Fruit fly (Drosophila melanogaster): Measurements from ENCODE around the gene PolA2.
A peak's percentile ranks its signal among the peaks of the same experiment; 100 is the strongest.

The PolA2 gene

dm6 chr3R:27288202-27289135, 49.5 kb downstream of the PolA2 start, which contains the start of the genes bigmax and Hmu (continued):
- TF ChIP-seq Usf (GFP tag; optimal IDR thresholded peaks at IDR 0.05) (peak; percentile 73), ro (GFP tag; IDR thresholded peaks at IDR 0.05) (peak; percentile 53), ham (GFP tag; IDR thresholded peaks at IDR 0.05) (no peak), Aef1 (GFP tag; IDR thresholded peaks at IDR 0.05) (peak; percentile 80), fd102C (GFP tag; optimal IDR thresholded peaks at IDR 0.05) (no peak), twi (tag; optimal IDR thresholded peaks at IDR 0.05) (peak; percentile 69), hb (GFP tag; IDR thresholded peaks at IDR 0.05; ENCODE audit: partially characterized antibody) (peak; percentile 85), caup (GFP tag; optimal IDR thresholded peaks at IDR 0.05; ENCODE audit: severe bottlenecking) (peak; percentile 81), eyg (GFP tag; optimal IDR thresholded peaks at IDR 0.05) (peak; percentile 81), az2 (GFP tag; optimal IDR thresholded peaks at IDR 0.05) (peak; percentile 77), corto (GFP tag; optimal IDR thresholded peaks at IDR 0.05) (no peak), CG6254 (GFP tag; optimal IDR thresholded peaks at IDR 0.05) (no peak), CG43689 (GFP tag; IDR thresholded peaks at IDR 0.05) (peak; percentile 42; the same call in 1 of the 2 replicates), danr (GFP tag; IDR thresholded peaks at IDR 0.05) (peak; percentile 48; the same call in 1 of the 2 replicates), vnd (GFP tag; IDR thresholded peaks at IDR 0.05; ENCODE audit: partially characterized antibody) (peak; percentile 88), Dll (GFP tag; IDR thresholded peaks at IDR 0.05; ENCODE audit: partially characterized antibody) (peak; percentile 98), CG4282 (GFP tag; optimal IDR thresholded peaks at IDR 0.05) (peak; percentile 78), fd64A (GFP tag; optimal IDR thresholded peaks at IDR 0.05) (no peak), ato (GFP tag; IDR thresholded peaks at IDR 0.05; ENCODE audit: partially characterized antibody) (peak; percentile 51; the same call in 1 of the 2 replicates), sima (GFP tag; optimal IDR thresholded peaks at IDR 0.05) (no peak), crc (GFP tag; optimal IDR thresholded peaks at IDR 0.05) (peak; percentile 88), mld (GFP tag; IDR thresholded peaks at IDR 0.05; ENCODE audit: partially characterized antibody) (peak; percentile 58; the same call in 1 of the 3 replicates), CG2116 (GFP tag; optimal IDR thresholded peaks at IDR 0.05) (peak; percentile 78), Lpt (GFP tag; optimal IDR thresholded peaks at IDR 0.05) (no peak), Oli (tag; optimal IDR thresholded peaks at IDR 0.05) (peak; percentile 68), crol (GFP tag; IDR thresholded peaks at IDR 0.05) (peak; percentile 87), Opbp (GFP tag; IDR thresholded peaks at IDR 0.05; ENCODE audit: partially characterized antibody) (peak; percentile 86), pita (GFP tag; optimal IDR thresholded peaks at IDR 0.05) (no peak), Dip3 (GFP tag; optimal IDR thresholded peaks at IDR 0.05) (peak; percentile 85), NC2β (GFP tag; optimal IDR thresholded peaks at IDR 0.05) (peak; percentile 83), Hr39 (optimal IDR thresholded peaks at IDR 0.05) (no peak), CG34422 (GFP tag; IDR thresholded peaks at IDR 0.05) (peak; percentile 91), CG3838 (GFP tag; optimal IDR thresholded peaks at IDR 0.05) (peak; percentile 69), CG18011 (GFP tag; optimal IDR thresholded peaks at IDR 0.05) (peak; percentile 54), CG31224 (GFP tag; IDR thresholded peaks at IDR 0.05) (peak; percentile 68), CG10543 (GFP tag; optimal IDR thresholded peaks at IDR 0.05) (peak; percentile 79), CG8765 (GFP tag; IDR thresholded peaks at IDR 0.05) (peak; percentile 65), mam (GFP tag; optimal IDR thresholded peaks at IDR 0.05) (peak; percentile 94), pfk (GFP tag; optimal IDR thresholded peaks at IDR 0.05) (peak; percentile 1), CG13624 (GFP tag; optimal IDR thresholded peaks at IDR 0.05) (peak; percentile 97), H2.0 (GFP tag; IDR thresholded peaks at IDR 0.05) (peak; percentile 86), CG9932 (GFP tag; IDR thresholded peaks at IDR 0.05) (peak; percentile 93), z (GFP tag; IDR thresholded peaks at IDR 0.05) (no peak), CG9727 (GFP tag; optimal IDR thresholded peaks at IDR 0.05) (peak; percentile 82), stc (GFP tag; IDR thresholded peaks at IDR 0.05) (peak; percentile 78), Dek (tag; optimal IDR thresholded peaks at IDR 0.05) (peak; percentile 78), chinmo (GFP tag; IDR thresholded peaks at IDR 0.05; ENCODE audit: partially characterized antibody) (peak; percentile 81; the same call in 2 of the 4 replicates), kah (GFP tag; optimal IDR thresholded peaks at IDR 0.05) (no peak)

Data from whole organism, embryonic.